Fruit fly (Drosophila melanogaster) whole organism, embryonic: Measurements from ENCODE around the gene CG44837.

Experiments
- B-H2 ChIP-seq: fragments of 200-800 bp; sonication (Bioruptor generic); optimal IDR thresholded peaks from 2 replicates; lab custom pipeline; 2018; ENCODE audit warnings: missing biosample characterization, mild to moderate bottlenecking, missing genetic modification characterization
- Bteb2 ChIP-seq: fragments of 200-800 bp; sonication (Bioruptor generic); optimal IDR thresholded peaks from 2 replicates; lab custom pipeline; 2016; ENCODE audit warnings: missing biosample characterization, missing genetic modification characterization
- CG12155 ChIP-seq: fragments of 200-800 bp; sonication (Bioruptor generic); optimal IDR thresholded peaks from 3 replicates; lab custom pipeline; 2016; ENCODE audit warnings: missing biosample characterization, missing genetic modification characterization
- CG12236 ChIP-seq: fragments of 200-800 bp; sonication (Bioruptor generic); optimal IDR thresholded peaks from 2 replicates; lab custom pipeline; 2016; ENCODE audit warnings: missing biosample characterization, missing genetic modification characterization
- CG12299 ChIP-seq: fragments of 200-800 bp; sonication (Bioruptor generic); optimal IDR thresholded peaks from 2 replicates; lab custom pipeline; 2018; ENCODE audit warnings: missing biosample characterization, mild to moderate bottlenecking, missing genetic modification characterization
- CG14667 ChIP-seq: fragments of 200-800 bp; sonication (Bioruptor generic); IDR thresholded peaks from 2 replicates; pipeline ENCODE4 v1.3.6; 2022; ENCODE audit warnings: missing biosample characterization, missing genetic modification characterization
- CG15696 ChIP-seq: fragments of 200-800 bp; sonication (Bioruptor generic); optimal IDR thresholded peaks from 2 replicates; lab custom pipeline; 2019; ENCODE audit warnings: missing biosample characterization, mild to moderate bottlenecking, missing genetic modification characterization, moderate library complexity
- CG16815 ChIP-seq: fragments of 200-800 bp; sonication (Bioruptor generic); optimal IDR thresholded peaks from 3 replicates; lab custom pipeline; 2017; ENCODE audit warnings: missing biosample characterization, mild to moderate bottlenecking, missing genetic modification characterization
- CG16863 ChIP-seq: fragments of 200-800 bp; sonication (Bioruptor generic); optimal IDR thresholded peaks from 3 replicates; lab custom pipeline; 2016; ENCODE audit warnings: missing biosample characterization, missing genetic modification characterization
- CG17328 ChIP-seq: fragments of 200-800 bp; sonication (Bioruptor generic); IDR thresholded peaks from 2 replicates; pipeline ENCODE4 v1.3.6; 2022; ENCODE audit warnings: missing biosample characterization, missing genetic modification characterization
- CG1832 ChIP-seq: fragments of 200-800 bp; sonication (Bioruptor generic); optimal IDR thresholded peaks from 2 replicates; lab custom pipeline; 2017; ENCODE audit warnings: missing biosample characterization, mild to moderate bottlenecking, missing genetic modification characterization, inconsistent platforms
- CG2202 ChIP-seq: fragments of 200-800 bp; sonication (Bioruptor generic); optimal IDR thresholded peaks from 2 replicates; lab custom pipeline; 2018; ENCODE audit warnings: missing biosample characterization, mild to moderate bottlenecking, missing genetic modification characterization
- CG34422 ChIP-seq: fragments of 200-800 bp; sonication (Bioruptor generic); IDR thresholded peaks from 3 replicates; pipeline ENCODE4 v1.3.6; 2022; ENCODE audit warnings: missing biosample characterization, missing genetic modification characterization
- CG4854 ChIP-seq: fragments of 200-800 bp; sonication (Bioruptor generic); optimal IDR thresholded peaks from 2 replicates; lab custom pipeline; 2016; ENCODE audit warnings: missing biosample characterization, missing genetic modification characterization, inconsistent platforms
- CG6791 ChIP-seq: fragments of 200-800 bp; sonication (Bioruptor generic); IDR thresholded peaks from 3 replicates; pipeline ENCODE4 v1.3.6; 2022; ENCODE audit warnings: missing biosample characterization, missing genetic modification characterization; ENCODE audit not compliant: partially characterized antibody
- CG8281 ChIP-seq: fragments of 200-800 bp; sonication (Bioruptor generic); optimal IDR thresholded peaks from 2 replicates; lab custom pipeline; 2018; ENCODE audit warnings: missing biosample characterization, mild to moderate bottlenecking, missing genetic modification characterization, moderate library complexity
- CG8359 ChIP-seq: fragments of 200-800 bp; sonication (Bioruptor generic); optimal IDR thresholded peaks from 2 replicates; lab custom pipeline; 2017; ENCODE audit warnings: missing biosample characterization, mild to moderate bottlenecking, missing genetic modification characterization, borderline replicate concordance
- CG9797 ChIP-seq: fragments of 200-800 bp; sonication (Bioruptor generic); optimal IDR thresholded peaks from 3 replicates; lab custom pipeline; 2018; ENCODE audit warnings: missing biosample characterization, mild to moderate bottlenecking, missing genetic modification characterization
- D19B ChIP-seq: fragments of 200-800 bp; sonication (Bioruptor generic); optimal IDR thresholded peaks from 2 replicates; lab custom pipeline; 2017; ENCODE audit warnings: missing biosample characterization, mild to moderate bottlenecking, missing genetic modification characterization
- Doc3 ChIP-seq: fragments of 200-800 bp; sonication (Bioruptor generic); IDR thresholded peaks from 3 replicates; pipeline ENCODE4 v1.3.6; 2022; ENCODE audit warnings: missing biosample characterization, missing genetic modification characterization; ENCODE audit not compliant: partially characterized antibody
- Elba2 ChIP-seq: fragments of 200-800 bp; sonication (Bioruptor generic); optimal IDR thresholded peaks from 3 replicates; lab custom pipeline; 2016; ENCODE audit warnings: missing biosample characterization, missing genetic modification characterization
- HLH4C ChIP-seq: fragments of 200-800 bp; sonication (Bioruptor generic); IDR thresholded peaks from 3 replicates; pipeline ENCODE4 v1.3.6; 2022; ENCODE audit warnings: missing biosample characterization, missing genetic modification characterization; ENCODE audit not compliant: partially characterized antibody
- HLHmδ ChIP-seq: fragments of 200-800 bp; sonication (Bioruptor generic); optimal IDR thresholded peaks from 2 replicates; lab custom pipeline; 2018; ENCODE audit warnings: missing biosample characterization, mild to moderate bottlenecking, missing genetic modification characterization, moderate library complexity
- Lpt ChIP-seq: fragments of >200 bp; optimal IDR thresholded peaks from 2 replicates; lab custom pipeline; 2018; ENCODE audit warnings: missing biosample characterization, missing genetic modification characterization
- Max ChIP-seq: fragments of 200-800 bp; sonication (Bioruptor generic); optimal IDR thresholded peaks from 2 replicates; lab custom pipeline; 2016; ENCODE audit warnings: missing biosample characterization, mild to moderate bottlenecking, missing genetic modification characterization
- NK7.1 ChIP-seq: fragments of 200-800 bp; sonication (Bioruptor generic); optimal IDR thresholded peaks from 3 replicates; lab custom pipeline; 2016; ENCODE audit warnings: missing biosample characterization, missing genetic modification characterization
- Sox102F ChIP-seq: fragments of 200-800 bp; sonication (Bioruptor generic); optimal IDR thresholded peaks from 2 replicates; lab custom pipeline; 2018; ENCODE audit warnings: missing biosample characterization, mild to moderate bottlenecking, missing genetic modification characterization, moderate library complexity
- Spps ChIP-seq: fragments of 200-800 bp; sonication (Bioruptor generic); optimal IDR thresholded peaks from 2 replicates; lab custom pipeline; 2018; ENCODE audit warnings: missing biosample characterization, mild to moderate bottlenecking, missing genetic modification characterization
- Sry-δ ChIP-seq: fragments of 200-800 bp; sonication (Bioruptor generic); optimal IDR thresholded peaks from 2 replicates; lab custom pipeline; 2016; ENCODE audit warnings: missing biosample characterization, missing genetic modification characterization
- Trl ChIP-seq, 3 experiments: fragments of >200 bp in 2 of 3; fragments of 200-800 bp in 1 of 3; sonication (Bioruptor generic) in 1 of 3; optimal IDR thresholded peaks; 2 replicates in 1 of 3; 3 replicates in 2 of 3; lab custom pipeline; 2016 to 2017; ENCODE audit warnings: missing biosample characterization in 1 of 3, missing genetic modification characterization in 1 of 3
- ac ChIP-seq: fragments of 200-800 bp; sonication (Bioruptor generic); optimal IDR thresholded peaks from 3 replicates; lab custom pipeline; 2017; ENCODE audit warnings: missing biosample characterization, mild to moderate bottlenecking, missing genetic modification characterization
- ara ChIP-seq: fragments of 200-800 bp; sonication (Bioruptor generic); IDR thresholded peaks from 2 replicates; pipeline ENCODE4 v1.3.6; 2022; ENCODE audit warnings: missing biosample characterization, missing genetic modification characterization
- da ChIP-seq: fragments of 200-800 bp; sonication (Bioruptor generic); optimal IDR thresholded peaks from 2 replicates; lab custom pipeline; 2016; ENCODE audit warnings: missing biosample characterization, missing genetic modification characterization
- fd96Cb ChIP-seq: fragments of 200-800 bp; sonication (Bioruptor generic); optimal IDR thresholded peaks from 2 replicates; lab custom pipeline; 2018; ENCODE audit warnings: missing biosample characterization, mild to moderate bottlenecking, missing genetic modification characterization, moderate library complexity
- fru ChIP-seq: fragments of >200 bp; optimal IDR thresholded peaks from 2 replicates; lab custom pipeline; 2017
- gcm2 ChIP-seq: fragments of 200-800 bp; sonication (Bioruptor generic); optimal IDR thresholded peaks from 2 replicates; lab custom pipeline; 2016; ENCODE audit warnings: missing biosample characterization, missing genetic modification characterization
- jing ChIP-seq: fragments of 200-800 bp; sonication (Bioruptor generic); optimal IDR thresholded peaks from 2 replicates; lab custom pipeline; 2018; ENCODE audit warnings: missing biosample characterization, mild to moderate bottlenecking, missing genetic modification characterization
- jumu ChIP-seq: fragments of 200-800 bp; sonication (Bioruptor generic); optimal IDR thresholded peaks from 3 replicates; lab custom pipeline; 2016; ENCODE audit warnings: missing biosample characterization, missing genetic modification characterization
- lbe ChIP-seq: fragments of 200-800 bp; sonication (Bioruptor generic); optimal IDR thresholded peaks from 2 replicates; lab custom pipeline; 2016; ENCODE audit warnings: missing biosample characterization, mild to moderate bottlenecking, missing genetic modification characterization
- lola ChIP-seq, 3 experiments: fragments of >200 bp in 2 of 3; fragments of 200-800 bp in 1 of 3; sonication (Bioruptor generic) in 1 of 3; optimal IDR thresholded peaks; 2 replicates each; lab custom pipeline; 2017 to 2019; ENCODE audit warnings: missing biosample characterization in 3 of 3, missing genetic modification characterization in 3 of 3, mild to moderate bottlenecking in 1 of 3, moderate library complexity in 1 of 3
- nmo ChIP-seq: fragments of 200-800 bp; sonication (Bioruptor generic); optimal IDR thresholded peaks from 2 replicates; lab custom pipeline; 2018; ENCODE audit warnings: missing biosample characterization, mild to moderate bottlenecking, missing genetic modification characterization, moderate library complexity
- pb ChIP-seq: fragments of 200-800 bp; sonication (Bioruptor generic); optimal IDR thresholded peaks from 3 replicates; lab custom pipeline; 2016; ENCODE audit warnings: missing biosample characterization, missing genetic modification characterization
- peb ChIP-seq: fragments of 200-800 bp; sonication (Bioruptor generic); IDR thresholded peaks from 2 replicates; pipeline ENCODE4 v1.3.6; 2022; ENCODE audit warnings: missing biosample characterization, missing genetic modification characterization
- ranshi ChIP-seq: fragments of 200-800 bp; sonication (Bioruptor generic); IDR thresholded peaks from 2 replicates; pipeline ENCODE4 v1.3.6; 2022; ENCODE audit warnings: missing biosample characterization, missing genetic modification characterization
- salm ChIP-seq: fragments of 200-800 bp; sonication (Bioruptor generic); optimal IDR thresholded peaks from 2 replicates; lab custom pipeline; 2018; ENCODE audit warnings: missing biosample characterization, mild to moderate bottlenecking, missing genetic modification characterization
- sqz ChIP-seq: fragments of 200-800 bp; sonication (Bioruptor generic); optimal IDR thresholded peaks from 3 replicates; lab custom pipeline; 2018; ENCODE audit warnings: missing biosample characterization, mild to moderate bottlenecking, missing genetic modification characterization
- trh ChIP-seq: fragments of 200-800 bp; sonication (Bioruptor generic); optimal IDR thresholded peaks from 2 replicates; lab custom pipeline; 2016; ENCODE audit warnings: missing biosample characterization, missing genetic modification characterization
- yki ChIP-seq: fragments of >200 bp; optimal IDR thresholded peaks from 3 replicates; lab custom pipeline; 2018
- z ChIP-seq: fragments of 200-800 bp; sonication (Bioruptor generic); IDR thresholded peaks from 3 replicates; pipeline ENCODE4 v1.3.6; 2022; ENCODE audit warnings: missing biosample characterization, missing genetic modification characterization
- zf30C ChIP-seq: fragments of 200-800 bp; sonication (Bioruptor generic); optimal IDR thresholded peaks from 3 replicates; lab custom pipeline; 2018; ENCODE audit warnings: missing biosample characterization, mild to moderate bottlenecking, missing genetic modification characterization

CG44837 gene

DNA sequence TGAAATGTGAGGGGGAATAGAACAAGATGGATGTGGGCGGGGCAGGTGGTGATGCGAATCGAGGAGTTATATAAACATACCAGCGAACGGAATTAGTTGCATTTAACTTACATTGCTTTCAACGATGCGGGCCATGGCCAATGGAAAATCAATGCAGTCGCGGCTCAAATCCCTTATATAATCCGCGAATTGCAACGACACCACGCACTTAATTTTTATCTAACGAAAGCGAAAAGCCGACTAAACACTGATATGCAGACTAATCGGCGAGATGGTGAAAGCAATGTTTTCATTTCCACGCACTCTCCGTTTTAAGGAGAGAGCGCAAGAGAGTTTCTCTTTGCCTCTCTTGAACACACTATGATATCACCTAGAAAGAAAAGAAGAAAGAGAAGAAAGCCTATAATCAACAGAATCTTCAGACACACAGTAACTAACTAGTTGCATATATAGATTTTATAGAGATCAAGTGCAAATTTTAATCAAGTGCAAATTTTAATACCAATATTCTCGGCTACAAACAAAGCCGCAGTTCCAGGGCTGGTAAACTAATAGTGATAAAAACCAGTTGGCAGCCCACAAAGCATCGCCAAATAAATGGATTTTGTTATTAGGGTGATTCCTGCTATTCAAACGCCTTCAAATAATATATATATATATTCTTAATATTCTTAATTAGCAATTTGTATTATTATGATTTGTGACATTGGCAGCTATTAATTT is 116.8 kb downstream of the CG44837 start, which contains the start of the genes CG11597 and CG5946 (continued):
- no peak for TF ChIP-seq CG16863 (GFP tag; lab: Kevin White, UChicago)
- TF ChIP-seq Sry-δ, result peak; percentile 41
- no peak for TF ChIP-seq jumu
- no peak for TF ChIP-seq ac (GFP tag; lab: Kevin White, UChicago)
- TF ChIP-seq HLHmδ (GFP tag; lab: Kevin White, UChicago), result no peak
- no peak for TF ChIP-seq D19B (GFP tag; lab: Kevin White, UChicago)
- no peak for TF ChIP-seq CG12155 (GFP tag; lab: Kevin White, UChicago)
- no peak for TF ChIP-seq HLH4C (GFP tag; lab: Robert Waterston, UW)
- TF ChIP-seq jing (GFP tag; lab: Kevin White, UChicago), result no peak
- no peak for TF ChIP-seq Elba2 (GFP tag; lab: Kevin White, UChicago)
- no peak for TF ChIP-seq Spps (tag; lab: Kevin White, UChicago)
- TF ChIP-seq zf30C (GFP tag; lab: Kevin White, UChicago), result no peak
- no peak for TF ChIP-seq CG12299 (tag; lab: Kevin White, UChicago)
- no peak for TF ChIP-seq salm (tag; lab: Kevin White, UChicago)
- TF ChIP-seq CG16815 (GFP tag; lab: Kevin White, UChicago), result no peak
- no peak for TF ChIP-seq CG2202 (tag; lab: Kevin White, UChicago)
- no peak for TF ChIP-seq CG12236 (GFP tag; lab: Kevin White, UChicago)
- no peak for TF ChIP-seq CG17328
- no peak for TF ChIP-seq fd96Cb (tag; lab: Kevin White, UChicago)
- TF ChIP-seq CG4854 (GFP tag; lab: Kevin White, UChicago), result no peak
- TF ChIP-seq CG9797 (GFP tag; lab: Kevin White, UChicago), result no peak
- no peak for TF ChIP-seq CG15696 (tag; lab: Kevin White, UChicago)
- TF ChIP-seq B-H2 (GFP tag; lab: Kevin White, UChicago), result no peak
- TF ChIP-seq pb (GFP tag; lab: Kevin White, UChicago), result no peak
- TF ChIP-seq CG1832, result no peak
- no peak for TF ChIP-seq Lpt (GFP tag; lab: Kevin White, UChicago)
- TF ChIP-seq nmo (GFP tag; lab: Kevin White, UChicago), result no peak
- TF ChIP-seq yki, result peak; percentile 19
- TF ChIP-seq lola (GFP tag; optimal IDR thresholded peaks at IDR 0.05; lab: Kevin White, UChicago), result no peak
- TF ChIP-seq Doc3, result peak; percentile 30; the same call in 1 of the 3 replicates
- no peak; the same call in 2 of the 3 replicates for TF ChIP-seq CG34422 (GFP tag; lab: Robert Waterston, UW)
- no peak for TF ChIP-seq NK7.1 (GFP tag; lab: Kevin White, UChicago)
- no peak for TF ChIP-seq peb
- no peak for TF ChIP-seq Bteb2 (GFP tag; lab: Kevin White, UChicago)
- no peak for TF ChIP-seq fru (lab: Kevin White, UChicago)
- TF ChIP-seq sqz, result no peak
- no peak for TF ChIP-seq gcm2 (GFP tag; lab: Kevin White, UChicago)
- TF ChIP-seq CG8281, result no peak
- no peak for TF ChIP-seq Max (GFP tag; lab: Kevin White, UChicago)
- TF ChIP-seq da (GFP tag; lab: Kevin White, UChicago), result no peak
- no peak for TF ChIP-seq ara (GFP tag; lab: Robert Waterston, UW)
- TF ChIP-seq z (GFP tag; lab: Robert Waterston, UW), result no peak
- no peak for TF ChIP-seq ranshi (GFP tag; lab: Robert Waterston, UW)
- TF ChIP-seq CG14667 (GFP tag; lab: Robert Waterston, UW), result no peak
- TF ChIP-seq lbe (GFP tag; lab: Kevin White, UChicago), result peak; percentile 7
- TF ChIP-seq Trl (optimal IDR thresholded peaks at IDR 0.05; lab: Kevin White, UChicago), result peak; percentile 90 to 92
- no peak for TF ChIP-seq Trl (GFP tag; optimal IDR thresholded peaks at IDR 0.05; lab: Kevin White, UChicago)
- no peak for TF ChIP-seq trh (GFP tag; lab: Kevin White, UChicago)
- peak; percentile 50; the same call in 1 of the 3 replicates for TF ChIP-seq CG6791 (GFP tag; lab: Robert Waterston, UW)
- no peak for TF ChIP-seq Sox102F (GFP tag; lab: Kevin White, UChicago)
- TF ChIP-seq CG8359 (GFP tag; lab: Kevin White, UChicago), result no peak
